Worm (Caenorhabditis elegans): ENCODE results near the gene W02D7.6.

ce11 chrV:8267275-8267674 lies 34.0 kb downstream of the W02D7.6 start:
- no peak for TF ChIP-seq ztf-11 (tag; optimal IDR thresholded peaks at IDR 0.05)
- TF ChIP-seq ztf-4 (tag; optimal IDR thresholded peaks at IDR 0.05): no peak

Data from whole organism, L3 larva.